Worm (Caenorhabditis elegans): ENCODE measurements around the gene srg-54.
A peak's percentile ranks its signal among the peaks of the same experiment; 100 is the strongest.

The srg-54 gene

ce11 chrV:14907445-14907844 lies 16.6 kb downstream of the srg-54 start:
- TF ChIP-seq nhr-25 (tag; optimal IDR thresholded peaks at IDR 0.05) (no peak), ceh-82 (tag; optimal IDR thresholded peaks at IDR 0.05) (no peak), nhr-12 (tag; optimal IDR thresholded peaks at IDR 0.05) (no peak), lin-39 (tag; optimal IDR thresholded peaks at IDR 0.05) (no peak)

- TF ChIP-seq lin-15B (tag; optimal IDR thresholded peaks at IDR 0.05) (no peak), tbx-2 (tag; optimal IDR thresholded peaks at IDR 0.05) (no peak), nhr-11 (tag; optimal IDR thresholded peaks at IDR 0.05) (no peak), ceh-82 (tag; optimal IDR thresholded peaks at IDR 0.05) (no peak), hmg-11 (tag; optimal IDR thresholded peaks at IDR 0.05) (no peak), daf-12 (tag; optimal IDR thresholded peaks at IDR 0.05) (no peak), ztf-11 (tag; optimal IDR thresholded peaks at IDR 0.05) (no peak)
Measured at ce11 chrV:14900905-14901304, 23.1 kb downstream of the srg-54 start.

DNA sequence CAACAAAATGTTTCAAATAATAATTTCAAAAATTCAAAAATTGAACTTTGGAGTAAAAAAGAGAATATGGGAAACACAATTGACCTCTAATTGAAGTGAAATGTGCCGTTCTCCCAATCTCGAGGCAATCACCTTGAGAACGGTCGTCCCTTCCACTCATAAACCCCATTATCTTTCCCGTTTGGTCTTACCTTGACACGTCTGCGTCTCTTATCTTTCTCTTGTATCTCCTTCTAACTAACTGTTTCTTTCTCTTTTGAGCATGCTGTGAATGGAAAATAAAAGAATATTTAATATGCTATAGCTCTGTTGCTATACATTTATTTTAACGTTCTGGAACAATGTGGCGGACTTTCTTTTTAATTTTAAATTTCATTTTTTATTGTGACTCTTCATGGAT lies 24.5 kb downstream of the srg-54 start, which contains the start of gene H12D21.10:
H12D21.10 (plus strand) TSS at position 260 of the 400 bp plus-strand sequence.
- peak; percentile 27 for TF ChIP-seq nhr-25 (tag; optimal IDR thresholded peaks at IDR 0.05)
- no peak for TF ChIP-seq nhr-77 (tag; optimal IDR thresholded peaks at IDR 0.05)
- peak; percentile 15 for TF ChIP-seq pha-4 (tag; optimal IDR thresholded peaks at IDR 0.05)
- peak; percentile 13 for TF ChIP-seq elt-2 (tag; optimal IDR thresholded peaks at IDR 0.05)

ce11 chrV:14897731-14898130 lies 26.3 kb downstream of the srg-54 start, which contains the start of gene H12D21.6:
Gene H12D21.6 (minus strand): TSS chrV:14897831.
- TF ChIP-seq aly-2 (tag; optimal IDR thresholded peaks at IDR 0.05), result no peak
- no peak for TF ChIP-seq nfya-1 (tag; optimal IDR thresholded peaks at IDR 0.05; ENCODE audit: insufficient read depth)
- no peak for TF ChIP-seq ama-1 (optimal IDR thresholded peaks at IDR 0.05)
- no peak for TF ChIP-seq fos-1 (tag; optimal IDR thresholded peaks at IDR 0.05)
- TF ChIP-seq zag-1 (tag; optimal IDR thresholded peaks at IDR 0.05), result no peak
- no peak for TF ChIP-seq nhr-28 (tag; optimal IDR thresholded peaks at IDR 0.05)
- TF ChIP-seq mml-1 (tag; optimal IDR thresholded peaks at IDR 0.05), result no peak
- no peak for TF ChIP-seq nhr-11 (tag; optimal IDR thresholded peaks at IDR 0.05)
- no peak for TF ChIP-seq R02D3.7 (tag; optimal IDR thresholded peaks at IDR 0.05)
- no peak for TF ChIP-seq tbx-2 (tag; optimal IDR thresholded peaks at IDR 0.05)
- no peak for TF ChIP-seq mdl-1 (tag; optimal IDR thresholded peaks at IDR 0.05)
- no peak for TF ChIP-seq ceh-28 (tag; optimal IDR thresholded peaks at IDR 0.05)

DNA sequence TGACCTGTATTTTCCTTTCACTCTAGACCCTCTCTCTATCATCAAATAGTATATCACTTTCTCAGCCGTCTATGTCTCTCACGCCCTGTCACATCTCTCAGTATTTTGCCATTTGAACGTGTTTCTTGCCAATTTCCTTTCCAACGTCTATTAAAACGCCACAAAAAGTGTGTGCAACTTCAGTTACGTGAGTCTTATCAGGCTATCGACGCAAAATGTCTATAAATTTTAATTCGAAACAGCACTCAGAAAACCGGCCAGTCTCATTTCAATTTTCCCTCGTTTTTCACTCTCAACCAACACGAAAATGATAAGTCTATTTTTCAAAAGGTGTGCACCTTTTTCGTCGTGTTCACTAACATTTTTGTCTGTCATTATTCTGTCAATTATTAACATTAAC lies 28.4 kb downstream of the srg-54 start, which contains the start of gene mpst-3:
mpst-3 (plus strand) TSS at position 91 of the 400 bp plus-strand sequence.
- TF ChIP-seq elt-2 (tag; optimal IDR thresholded peaks at IDR 0.05) (peak; percentile 83), unc-62 (GFP tag; optimal IDR thresholded peaks at IDR 0.05) (no peak), pha-4 (tag; optimal IDR thresholded peaks at IDR 0.05) (peak; percentile 27), pqm-1 (tag; optimal IDR thresholded peaks at IDR 0.05) (peak; percentile 58)

- TF ChIP-seq ceh-28 (tag; optimal IDR thresholded peaks at IDR 0.05) (no peak), nhr-43 (tag; optimal IDR thresholded peaks at IDR 0.05; ENCODE audit: poor library complexity, severe bottlenecking) (no peak), aly-2 (tag; optimal IDR thresholded peaks at IDR 0.05) (no peak), lin-39 (tag; optimal IDR thresholded peaks at IDR 0.05) (no peak), ceh-9 (tag; optimal IDR thresholded peaks at IDR 0.05) (no peak), mml-1 (tag; optimal IDR thresholded peaks at IDR 0.05) (no peak), sea-2 (GFP tag; optimal IDR thresholded peaks at IDR 0.05) (no peak), ceh-82 (tag; optimal IDR thresholded peaks at IDR 0.05) (no peak), nhr-77 (tag; optimal IDR thresholded peaks at IDR 0.05) (no peak), lsy-12 (tag; optimal IDR thresholded peaks at IDR 0.05) (no peak), nhr-237 (tag; optimal IDR thresholded peaks at IDR 0.05) (no peak), egl-27 (tag; optimal IDR thresholded peaks at IDR 0.05) (no peak), fkh-10 (GFP tag; optimal IDR thresholded peaks at IDR 0.05) (no peak), ztf-4 (tag; optimal IDR thresholded peaks at IDR 0.05) (no peak)
Measured at ce11 chrV:14893355-14894050, 30.5 kb downstream of the srg-54 start, which contains the start of the genes mpst-2 and H12D21.5. Gene mpst-2 (minus strand): TSS chrV:14893455. Gene H12D21.5 (plus strand): TSS chrV:14894000.

All from whole organism, L3 larva.